ENCODE assay signal across 2 fruit fly cellular contexts in the genomic region with DNA sequence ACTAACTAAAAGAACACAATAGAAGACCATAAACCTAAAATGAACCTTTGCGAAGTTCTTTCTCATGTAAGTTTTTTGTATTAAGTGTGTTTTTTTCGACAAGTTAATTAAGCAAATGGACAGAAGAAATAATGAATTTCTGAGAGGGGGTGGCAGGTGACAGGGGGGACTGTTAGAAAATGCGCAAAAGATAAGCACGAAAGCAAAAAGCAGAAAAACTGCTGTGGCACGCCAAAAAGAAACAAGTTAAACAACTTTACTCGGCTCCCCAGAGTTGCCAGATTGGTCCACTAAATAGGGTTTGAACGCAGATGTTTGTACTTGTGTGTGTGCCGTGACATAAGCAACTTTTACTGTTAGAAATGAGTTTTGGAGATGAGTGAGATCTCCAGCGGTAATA.
A peak's percentile ranks its signal among the peaks of the same experiment; 100 is the strongest.
TF ChIP-seq lines count a peak whose summit lies in the region.

No protein-coding gene starts in this region.

- TF ChIP-seq CTCF in whole organism, embryonic (GFP tag; optimal IDR thresholded peaks at IDR 0.05; lab: Kevin White, UChicago): no peak

TF ChIP-seq in whole organism, adult, 20 proteins besides CTCF, POLR2A, EP300 and RAD21:
- no peak for TF ChIP-seq cic (GFP tag; optimal IDR thresholded peaks at IDR 0.05; lab: Kevin White, UChicago)
- peak; percentile 53 for TF ChIP-seq tj (GFP tag; optimal IDR thresholded peaks at IDR 0.05; lab: Kevin White, UChicago)
- peak; percentile 42 for TF ChIP-seq CG14711 (tag; optimal IDR thresholded peaks at IDR 0.05; lab: Kevin White, UChicago)
- no peak for TF ChIP-seq Mnt (GFP tag; optimal IDR thresholded peaks at IDR 0.05; lab: Kevin White, UChicago)
- TF ChIP-seq CG5204 (GFP tag; optimal IDR thresholded peaks at IDR 0.05; lab: Kevin White, UChicago): no peak

TF ChIP-seq in whole organism, embryonic, 481 proteins besides CTCF, POLR2A, EP300 and RAD21:
- TF ChIP-seq psq (GFP tag; optimal IDR thresholded peaks at IDR 0.05; lab: Kevin White, UChicago) (no peak), tup (GFP tag; optimal IDR thresholded peaks at IDR 0.05; lab: Kevin White, UChicago) (no peak), Dp (GFP tag; optimal IDR thresholded peaks at IDR 0.05; lab: Kevin White, UChicago) (no peak), CG13624 (GFP tag; optimal IDR thresholded peaks at IDR 0.05; lab: Kevin White, UChicago) (peak; percentile 12), Hand (GFP tag; optimal IDR thresholded peaks at IDR 0.05; lab: Kevin White, UChicago) (no peak), Rx (GFP tag; IDR thresholded peaks at IDR 0.05; lab: Robert Waterston, UW) (no peak), chinmo (GFP tag; IDR thresholded peaks at IDR 0.05; lab: Robert Waterston, UW; ENCODE audit: partially characterized antibody) (peak; percentile 62; the same call in 1 of the 4 replicates), sd (tag; optimal IDR thresholded peaks at IDR 0.05; lab: Kevin White, UChicago) (peak; percentile 24), az2 (GFP tag; optimal IDR thresholded peaks at IDR 0.05; lab: Kevin White, UChicago) (no peak), Pdp1 (GFP tag; optimal IDR thresholded peaks at IDR 0.05; lab: Kevin White, UChicago) (peak in 1 of 2 experiments; percentile 66), CG10267 (tag; optimal IDR thresholded peaks at IDR 0.05; lab: Kevin White, UChicago) (no peak), HLH54F (GFP tag; optimal IDR thresholded peaks at IDR 0.05; lab: Kevin White, UChicago) (no peak), B-H2 (GFP tag; optimal IDR thresholded peaks at IDR 0.05; lab: Kevin White, UChicago) (peak; percentile 33), dimm (GFP tag; IDR thresholded peaks at IDR 0.05; lab: Robert Waterston, UW) (no peak), dpn (GFP tag; optimal IDR thresholded peaks at IDR 0.05; lab: Kevin White, UChicago) (no peak), CG13296 (GFP tag; optimal IDR thresholded peaks at IDR 0.05; lab: Kevin White, UChicago) (no peak), CG12659 (GFP tag; optimal IDR thresholded peaks at IDR 0.05; lab: Kevin White, UChicago) (no peak), CG13894 (tag; optimal IDR thresholded peaks at IDR 0.05; lab: Kevin White, UChicago) (peak; percentile 61), inv (GFP tag; IDR thresholded peaks at IDR 0.05; lab: Robert Waterston, UW; ENCODE audit: partially characterized antibody) (no peak), CG16863 (GFP tag; optimal IDR thresholded peaks at IDR 0.05; lab: Kevin White, UChicago) (no peak), cg (GFP tag; optimal IDR thresholded peaks at IDR 0.05; lab: Kevin White, UChicago) (peak; percentile 19), CG12769 (tag; optimal IDR thresholded peaks at IDR 0.05; lab: Kevin White, UChicago) (peak; percentile 11), crol (GFP tag; IDR thresholded peaks at IDR 0.05; lab: Robert Waterston, UW) (peak; percentile 61), Dek (tag; optimal IDR thresholded peaks at IDR 0.05; lab: Kevin White, UChicago) (no peak), nerfin-1 (tag; optimal IDR thresholded peaks at IDR 0.05; lab: Kevin White, UChicago) (no peak), CG9876 (GFP tag; optimal IDR thresholded peaks at IDR 0.05; lab: Kevin White, UChicago) (no peak), CG1832 (GFP tag; optimal IDR thresholded peaks at IDR 0.05; lab: Kevin White, UChicago) (no peak), Sox100B (GFP tag; optimal IDR thresholded peaks at IDR 0.05; lab: Kevin White, UChicago) (no peak), chm (GFP tag; IDR thresholded peaks at IDR 0.05; lab: Robert Waterston, UW) (0 out of 2 replicates have a peak, but pooled peaks have one; percentile 19)
